Fruit fly (Drosophila melanogaster) S2 (cell line): ENCODE measurements around the gene Edem1.

Experiments
- CG8478 ChIP-seq: fragments of >200 bp; optimal IDR thresholded peaks from 2 replicates; lab custom pipeline; 2018
- CTCF ChIP-seq, 2 experiments: fragments of >200 bp; optimal IDR thresholded peaks; 2 replicates each; lab custom pipeline; 2018

Edem1 gene

dm6 chrX:1880139-1880556 is 28.5 kb downstream of the Edem1 start, which contains the start of gene Coa8:
Gene Coa8 (plus strand): TSS chrX:1880282.
- TF ChIP-seq CTCF (optimal IDR thresholded peaks at IDR 0.05; lab: Kevin White, UChicago) = no peak
- no peak for TF ChIP-seq CG8478 (lab: Kevin White, UChicago)

- TF ChIP-seq CG8478 (lab: Kevin White, UChicago) = no peak
- TF ChIP-seq CTCF (optimal IDR thresholded peaks at IDR 0.05; lab: Kevin White, UChicago) = no peak
Observed at dm6 chrX:1879606-1880110, 29.0 kb downstream of the Edem1 start, which contains the start of gene CG14818. Gene CG14818 (minus strand): TSS chrX:1879774.

- TF ChIP-seq CG8478 (lab: Kevin White, UChicago) (no peak), CTCF (optimal IDR thresholded peaks at IDR 0.05; lab: Kevin White, UChicago) (no peak)
Observed at dm6 chrX:1877107-1877736, 31.4 kb downstream of the Edem1 start, which contains the start of the genes CG14817 and CG14805. Gene CG14817 (minus strand): TSS chrX:1877270. Gene CG14805 (plus strand): TSS chrX:1877317.

dm6 chrX:1873515-1874126 is 35.0 kb downstream of the Edem1 start, which contains the start of the genes Pgam5 and Vps26:
Gene Pgam5 (minus strand): TSS chrX:1873565.
Gene Vps26 (plus strand): TSS chrX:1873853.
- no peak for TF ChIP-seq CTCF (optimal IDR thresholded peaks at IDR 0.05; lab: Kevin White, UChicago)
- no peak for TF ChIP-seq CG8478 (lab: Kevin White, UChicago)

DNA sequence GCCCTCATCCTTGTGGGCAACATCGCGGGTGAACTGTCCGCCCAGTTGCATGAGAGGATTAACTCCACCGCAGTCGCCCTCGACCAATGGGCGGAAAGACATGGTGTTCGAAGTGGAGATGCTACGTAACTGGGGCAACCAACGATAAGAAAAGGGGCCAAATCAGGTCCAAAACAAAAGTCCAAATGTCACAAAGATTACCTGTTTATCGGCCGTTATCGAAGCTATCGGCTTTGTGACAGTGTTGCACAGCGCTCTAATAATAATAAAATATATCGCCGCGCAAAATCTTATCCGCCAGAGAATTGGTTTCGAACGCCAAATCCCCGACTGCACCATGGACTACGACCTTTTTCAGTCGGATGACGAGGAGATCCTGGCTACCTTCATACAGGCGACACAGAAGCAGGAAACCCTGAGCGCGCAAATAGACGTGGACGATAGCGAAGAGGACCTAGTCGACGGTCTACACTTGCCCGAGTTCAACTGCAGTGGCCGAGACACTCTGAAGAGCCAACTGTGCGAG is 40.0 kb downstream of the Edem1 start, which contains the start of the genes CG14803 and Pex5:
CG14803 (plus strand) TSS at position 285 of the 526 bp plus-strand sequence.
Pex5 (minus strand) TSS at position 476 of the 526 bp plus-strand sequence.
- TF ChIP-seq CTCF (optimal IDR thresholded peaks at IDR 0.05; lab: Kevin White, UChicago) (no peak), CG8478 (lab: Kevin White, UChicago) (no peak)

DNA sequence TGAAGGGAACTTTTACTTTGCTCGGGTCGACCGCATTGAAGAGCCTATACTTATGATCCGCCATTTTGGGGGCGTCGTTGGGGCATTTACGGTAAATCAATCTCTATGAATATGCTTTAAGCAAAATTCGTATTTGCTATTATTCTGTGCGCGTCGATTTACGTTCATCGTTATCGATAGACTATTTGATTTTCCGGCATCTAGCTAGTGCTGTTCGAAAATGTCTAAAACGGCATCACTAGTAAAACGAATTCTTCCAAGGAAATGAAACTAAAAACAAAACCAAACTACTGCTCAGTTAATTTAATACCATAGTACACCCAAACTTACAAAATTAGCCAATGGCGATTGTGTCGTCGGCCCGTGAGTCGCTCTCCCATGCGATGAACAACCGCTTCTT is 43.0 kb downstream of the Edem1 start, which contains the start of the genes Gcna and MED18:
Gcna (minus strand) TSS at position 163 of the 400 bp plus-strand sequence.
MED18 (plus strand) TSS at position 237 of the 400 bp plus-strand sequence.
- TF ChIP-seq CTCF (optimal IDR thresholded peaks at IDR 0.05; lab: Kevin White, UChicago) = no peak
- no peak for TF ChIP-seq CG8478 (lab: Kevin White, UChicago)

DNA sequence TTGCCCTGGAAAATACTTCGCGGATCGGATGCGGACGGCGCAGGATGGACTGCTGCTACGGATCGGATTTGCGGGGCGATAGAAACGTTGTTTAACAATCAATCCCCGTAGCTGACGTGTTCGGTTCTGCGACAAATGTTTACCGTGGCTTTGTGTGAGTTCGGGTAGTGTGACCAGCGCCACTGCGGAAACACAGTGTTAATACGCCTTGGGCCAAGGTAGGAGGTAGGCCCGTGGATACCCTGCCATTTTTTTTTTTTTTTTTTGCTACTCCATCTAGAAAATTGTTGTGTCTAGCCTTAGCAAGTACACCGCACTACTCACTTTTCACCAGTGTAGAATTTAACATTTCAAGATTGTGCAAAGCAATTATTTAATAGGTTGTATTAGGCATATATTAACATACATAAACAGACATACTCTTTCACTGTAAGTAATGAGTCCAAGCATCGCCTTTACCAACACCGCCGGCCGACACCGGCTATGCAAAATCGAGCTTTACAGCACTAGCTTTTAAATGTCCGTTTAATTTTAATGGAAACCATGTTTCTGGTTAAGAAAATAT is 46.9 kb downstream of the Edem1 start, which contains the start of gene deltaCOP:
deltaCOP (minus strand) TSS at position 171 of the 565 bp plus-strand sequence.
- TF ChIP-seq CG8478 (lab: Kevin White, UChicago) (no peak), CTCF (optimal IDR thresholded peaks at IDR 0.05; lab: Kevin White, UChicago) (no peak)

DNA sequence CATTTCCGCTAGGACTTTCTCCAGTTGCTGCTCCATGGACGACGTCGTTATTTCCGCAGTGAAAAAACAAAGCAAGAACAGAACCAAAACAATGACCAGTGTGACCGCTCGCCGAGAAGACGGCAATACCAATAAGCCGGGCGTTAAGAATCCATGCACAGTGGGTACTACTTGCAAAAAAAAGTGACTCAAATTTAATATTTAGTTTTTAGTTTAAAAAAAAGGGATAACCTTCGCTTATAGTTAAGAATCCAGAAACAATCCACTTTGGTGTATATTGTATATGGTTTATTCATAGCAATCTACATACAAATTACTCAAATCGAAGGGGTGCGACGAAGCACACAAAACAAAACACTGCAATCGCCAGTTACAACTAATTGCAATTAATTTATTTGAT is 49.8 kb downstream of the Edem1 start, which contains the start of gene Lamtor5:
Lamtor5 (minus strand) TSS at position 105 of the 400 bp plus-strand sequence.
- TF ChIP-seq CG8478 (lab: Kevin White, UChicago) (no peak), CTCF (optimal IDR thresholded peaks at IDR 0.05; lab: Kevin White, UChicago) (no peak)

- TF ChIP-seq CG8478 (lab: Kevin White, UChicago) (no peak), CTCF (optimal IDR thresholded peaks at IDR 0.05; lab: Kevin White, UChicago) (no peak)
Observed at dm6 chrX:1856605-1857004, 52.0 kb downstream of the Edem1 start.

- TF ChIP-seq CG8478 (lab: Kevin White, UChicago) (no peak), CTCF (optimal IDR thresholded peaks at IDR 0.05; lab: Kevin White, UChicago) (no peak)
Observed at dm6 chrX:1854873-1855272, 53.8 kb downstream of the Edem1 start.

dm6 chrX:1854070-1854469 is 54.6 kb downstream of the Edem1 start:
- TF ChIP-seq CTCF (optimal IDR thresholded peaks at IDR 0.05; lab: Kevin White, UChicago) (no peak), CG8478 (lab: Kevin White, UChicago) (no peak)
